Worm (Caenorhabditis elegans) whole organism, early embryonic: Measurements from ENCODE around the gene srw-16.

Source experiments
- B0310.2 ChIP-seq: sonication (generic microtip); optimal IDR thresholded peaks from 2 replicates; lab custom pipeline; 2016; ENCODE audit warnings: mild to moderate bottlenecking, missing genetic modification characterization, missing compliant biosample characterization
- ama-1 ChIP-seq: fragments of 150-350 bp; optimal IDR thresholded peaks from 2 replicates; lab custom pipeline; 2014
- tbx-11 ChIP-seq: fragments of 200-800 bp; sonication (Bioruptor generic); IDR thresholded peaks from 2 replicates; pipeline ENCODE4 v1.3.6; 2022; ENCODE audit warnings: missing genetic modification characterization, missing compliant biosample characterization
- tbx-37 ChIP-seq: fragments of 200-800 bp; sonication (Bioruptor generic); conservative IDR thresholded peaks from 2 replicates; pipeline ENCODE4 v1.3.6; 2022; ENCODE audit warnings: missing genetic modification reagents, missing genetic modification characterization, missing compliant biosample characterization

- TF ChIP-seq ama-1 (lab: Kevin White, UChicago) = no peak
- TF ChIP-seq tbx-11 (GFP tag; lab: Robert Waterston, UW) = no peak
- no peak for TF ChIP-seq tbx-37
- TF ChIP-seq B0310.2 (tag; lab: Kevin White, UChicago) = no peak
Measured at ce11 chrV:15235661-15236060, 39.0 kb downstream of the srw-16 start, which contains the start of gene nhr-164.
